Fruit fly (Drosophila melanogaster) whole organism, embryonic: Measurements from ENCODE around the gene Ssu72.

Experiments
- Atf3 ChIP-seq: fragments of 200-800 bp; sonication (Bioruptor generic); optimal IDR thresholded peaks from 3 replicates; lab custom pipeline; 2016; ENCODE audit warnings: missing biosample characterization, missing genetic modification characterization
- Bgb ChIP-seq: fragments of 200-800 bp; sonication (Bioruptor generic); IDR thresholded peaks from 2 replicates; pipeline ENCODE4 v1.3.6; 2022; ENCODE audit warnings: missing biosample characterization, missing genetic modification characterization; ENCODE audit not compliant: partially characterized antibody
- CG1024 ChIP-seq: fragments of 200-800 bp; sonication (Bioruptor generic); IDR thresholded peaks from 2 replicates; pipeline ENCODE4 v1.3.6; 2022; ENCODE audit warnings: missing biosample characterization, missing genetic modification characterization
- CG11504 ChIP-seq: fragments of 200-800 bp; sonication (Bioruptor generic); optimal IDR thresholded peaks from 3 replicates; lab custom pipeline; 2019; ENCODE audit warnings: missing biosample characterization, mild to moderate bottlenecking, missing genetic modification characterization, moderate library complexity
- CG12659 ChIP-seq: fragments of 200-800 bp; sonication (Bioruptor generic); optimal IDR thresholded peaks from 3 replicates; lab custom pipeline; 2017; ENCODE audit warnings: mild to moderate bottlenecking, missing biosample characterization, missing genetic modification reagents, missing genetic modification characterization
- CG13287 ChIP-seq: fragments of 200-800 bp; sonication (Bioruptor generic); IDR thresholded peaks from 2 replicates; pipeline ENCODE4 v1.3.6; 2022; ENCODE audit warnings: missing biosample characterization, missing genetic modification characterization; ENCODE audit not compliant: partially characterized antibody
- CG13624 ChIP-seq: fragments of 200-800 bp; sonication (Bioruptor generic); optimal IDR thresholded peaks from 2 replicates; lab custom pipeline; 2016; ENCODE audit warnings: missing biosample characterization, missing genetic modification characterization
- CG15696 ChIP-seq: fragments of 200-800 bp; sonication (Bioruptor generic); optimal IDR thresholded peaks from 2 replicates; lab custom pipeline; 2019; ENCODE audit warnings: missing biosample characterization, mild to moderate bottlenecking, missing genetic modification characterization, moderate library complexity
- CG1603 ChIP-seq: fragments of 200-800 bp; sonication (Bioruptor generic); optimal IDR thresholded peaks from 2 replicates; lab custom pipeline; 2019; ENCODE audit warnings: missing biosample characterization, mild to moderate bottlenecking, missing genetic modification characterization, moderate library complexity
- CG18262 ChIP-seq: fragments of 200-800 bp; optimal IDR thresholded peaks from 3 replicates; lab custom pipeline; 2019; ENCODE audit warnings: missing biosample characterization, mild to moderate bottlenecking, missing genetic modification characterization, moderate library complexity
- CG1832 ChIP-seq: fragments of 200-800 bp; sonication (Bioruptor generic); optimal IDR thresholded peaks from 2 replicates; lab custom pipeline; 2017; ENCODE audit warnings: missing biosample characterization, mild to moderate bottlenecking, missing genetic modification characterization, inconsistent platforms
- CG42726 ChIP-seq: fragments of 200-800 bp; sonication (Bioruptor generic); IDR thresholded peaks from 2 replicates; pipeline ENCODE4 v1.3.6; 2022; ENCODE audit warnings: missing biosample characterization, missing genetic modification characterization; ENCODE audit not compliant: partially characterized antibody
- CG4820 ChIP-seq: fragments of 200-800 bp; sonication (Bioruptor generic); optimal IDR thresholded peaks from 3 replicates; lab custom pipeline; 2016; ENCODE audit warnings: missing biosample characterization, missing genetic modification characterization
- CG6175 ChIP-seq: fragments of 200-800 bp; sonication (Bioruptor generic); IDR thresholded peaks from 3 replicates; pipeline ENCODE4 v1.3.6; 2022; ENCODE audit warnings: missing biosample characterization, missing genetic modification characterization
- CG7786 ChIP-seq: fragments of 200-800 bp; sonication (Bioruptor generic); optimal IDR thresholded peaks from 2 replicates; lab custom pipeline; 2016; ENCODE audit warnings: missing biosample characterization, missing genetic modification characterization
- CG8089 ChIP-seq: fragments of 200-800 bp; sonication (Bioruptor generic); optimal IDR thresholded peaks from 3 replicates; lab custom pipeline; 2016; ENCODE audit warnings: missing biosample characterization, missing genetic modification characterization
- CG8388 ChIP-seq: fragments of 200-800 bp; sonication (Bioruptor generic); optimal IDR thresholded peaks from 2 replicates; lab custom pipeline; 2019; ENCODE audit warnings: missing biosample characterization, mild to moderate bottlenecking, missing genetic modification characterization, moderate library complexity
- CG9797 ChIP-seq: fragments of 200-800 bp; sonication (Bioruptor generic); optimal IDR thresholded peaks from 3 replicates; lab custom pipeline; 2018; ENCODE audit warnings: missing biosample characterization, mild to moderate bottlenecking, missing genetic modification characterization
- Dbx ChIP-seq: fragments of 200-800 bp; sonication (Bioruptor generic); IDR thresholded peaks from 3 replicates; pipeline ENCODE4 v1.3.6; 2022; ENCODE audit warnings: missing biosample characterization, missing genetic modification characterization
- Dll ChIP-seq: fragments of 200-800 bp; sonication (Bioruptor generic); IDR thresholded peaks from 4 replicates; pipeline ENCODE4 v1.3.6; 2022; ENCODE audit warnings: missing biosample characterization, missing genetic modification characterization; ENCODE audit not compliant: partially characterized antibody
- Dp ChIP-seq: fragments of 200-800 bp; sonication (Bioruptor generic); optimal IDR thresholded peaks from 2 replicates; lab custom pipeline; 2018; ENCODE audit warnings: missing biosample characterization, mild to moderate bottlenecking, missing genetic modification characterization, moderate library complexity
- HLHmδ ChIP-seq: fragments of 200-800 bp; sonication (Bioruptor generic); optimal IDR thresholded peaks from 2 replicates; lab custom pipeline; 2018; ENCODE audit warnings: missing biosample characterization, mild to moderate bottlenecking, missing genetic modification characterization, moderate library complexity
- HmgZ ChIP-seq: fragments of 200-800 bp; sonication (Bioruptor generic); optimal IDR thresholded peaks from 2 replicates; lab custom pipeline; 2018; ENCODE audit warnings: missing biosample characterization, mild to moderate bottlenecking, missing genetic modification characterization
- Hr3 ChIP-seq: fragments of 200-800 bp; sonication (Bioruptor generic); optimal IDR thresholded peaks from 3 replicates; lab custom pipeline; 2016; ENCODE audit warnings: missing biosample characterization, missing genetic modification characterization
- Med ChIP-seq: fragments of 200-800 bp; sonication (Bioruptor generic); peaks from one replicate; lab custom pipeline; 2016; ENCODE audit warnings: missing biosample characterization, missing genetic modification characterization, mild to moderate bottlenecking, inconsistent platforms, moderate library complexity
- Nf-YC ChIP-seq: fragments of 200-800 bp; optimal IDR thresholded peaks from 3 replicates; lab custom pipeline; 2019; ENCODE audit warnings: missing biosample characterization, mild to moderate bottlenecking, missing genetic modification characterization, moderate library complexity
- Sox102F ChIP-seq: fragments of 200-800 bp; sonication (Bioruptor generic); optimal IDR thresholded peaks from 2 replicates; lab custom pipeline; 2018; ENCODE audit warnings: missing biosample characterization, mild to moderate bottlenecking, missing genetic modification characterization, moderate library complexity
- Trl ChIP-seq, 3 experiments: fragments of >200 bp in 2 of 3; fragments of 200-800 bp in 1 of 3; sonication (Bioruptor generic) in 1 of 3; optimal IDR thresholded peaks; 2 replicates in 1 of 3; 3 replicates in 2 of 3; lab custom pipeline; 2016 to 2017; ENCODE audit warnings: missing biosample characterization in 1 of 3, missing genetic modification characterization in 1 of 3
- cas ChIP-seq: fragments of 200-800 bp; sonication (Bioruptor generic); IDR thresholded peaks from 2 replicates; pipeline ENCODE4 v1.3.6; 2022; ENCODE audit warnings: missing biosample characterization, missing genetic modification characterization
- fd102C ChIP-seq: fragments of 200-800 bp; sonication (Bioruptor generic); optimal IDR thresholded peaks from 2 replicates; lab custom pipeline; 2018; ENCODE audit warnings: missing biosample characterization, mild to moderate bottlenecking, missing genetic modification characterization, moderate library complexity
- gcm ChIP-seq: fragments of 200-800 bp; sonication (Bioruptor generic); optimal IDR thresholded peaks from 2 replicates; lab custom pipeline; 2019; ENCODE audit warnings: missing biosample characterization, mild to moderate bottlenecking, missing genetic modification characterization, moderate library complexity
- lab ChIP-seq: fragments of 200-800 bp; sonication (Bioruptor generic); optimal IDR thresholded peaks from 3 replicates; lab custom pipeline; 2017; ENCODE audit warnings: missing biosample characterization, missing genetic modification characterization, mild to moderate bottlenecking, moderate library complexity, missing genetic modification reagents
- nmo ChIP-seq: fragments of 200-800 bp; sonication (Bioruptor generic); optimal IDR thresholded peaks from 2 replicates; lab custom pipeline; 2018; ENCODE audit warnings: missing biosample characterization, mild to moderate bottlenecking, missing genetic modification characterization, moderate library complexity
- nom ChIP-seq: fragments of 200-800 bp; sonication (Bioruptor generic); optimal IDR thresholded peaks from 2 replicates; lab custom pipeline; 2017; ENCODE audit warnings: missing biosample characterization, missing genetic modification characterization, mild to moderate bottlenecking, moderate library complexity, missing genetic modification reagents
- onecut ChIP-seq: fragments of 200-800 bp; sonication (Bioruptor generic); IDR thresholded peaks from 2 replicates; pipeline ENCODE4 v1.3.6; 2022; ENCODE audit warnings: missing biosample characterization, missing genetic modification characterization
- pum ChIP-seq: fragments of 200-800 bp; sonication (Bioruptor generic); optimal IDR thresholded peaks from 2 replicates; lab custom pipeline; 2016; ENCODE audit warnings: missing biosample characterization, missing genetic modification characterization
- ranshi ChIP-seq: fragments of 200-800 bp; sonication (Bioruptor generic); IDR thresholded peaks from 2 replicates; pipeline ENCODE4 v1.3.6; 2022; ENCODE audit warnings: missing biosample characterization, missing genetic modification characterization
- sd ChIP-seq: fragments of 200-800 bp; sonication (Bioruptor generic); optimal IDR thresholded peaks from 3 replicates; lab custom pipeline; 2018; ENCODE audit warnings: missing biosample characterization, mild to moderate bottlenecking, missing genetic modification characterization, moderate library complexity
- sens-2 ChIP-seq: fragments of 200-800 bp; sonication (Bioruptor generic); IDR thresholded peaks from 2 replicates; pipeline ENCODE4 v1.3.6; 2022; ENCODE audit warnings: missing biosample characterization, missing genetic modification characterization
- sob ChIP-seq: fragments of 200-800 bp; sonication (Bioruptor generic); IDR thresholded peaks from 2 replicates; pipeline ENCODE4 v1.3.6; 2022; ENCODE audit warnings: missing biosample characterization, missing genetic modification characterization
- ssp ChIP-seq: fragments of 200-800 bp; sonication (Bioruptor generic); IDR thresholded peaks from 2 replicates; pipeline ENCODE4 v1.3.6; 2022; ENCODE audit warnings: missing biosample characterization, missing genetic modification characterization
- trem ChIP-seq: fragments of 200-800 bp; optimal IDR thresholded peaks from 3 replicates; lab custom pipeline; 2019; ENCODE audit warnings: missing biosample characterization, mild to moderate bottlenecking, missing genetic modification characterization, moderate library complexity
- twi ChIP-seq: fragments of 200-800 bp; optimal IDR thresholded peaks from 2 replicates; lab custom pipeline; 2019; ENCODE audit warnings: missing biosample characterization, mild to moderate bottlenecking, missing genetic modification characterization, moderate library complexity
- unc-4 ChIP-seq: fragments of 200-800 bp; sonication (Bioruptor generic); IDR thresholded peaks from 2 replicates; pipeline ENCODE4 v1.3.6; 2022; ENCODE audit warnings: missing biosample characterization, missing genetic modification characterization; ENCODE audit not compliant: partially characterized antibody
- yki ChIP-seq: fragments of >200 bp; optimal IDR thresholded peaks from 3 replicates; lab custom pipeline; 2018
- zfh1 ChIP-seq: fragments of 200-800 bp; sonication (Bioruptor generic); IDR thresholded peaks from 3 replicates; pipeline ENCODE4 v1.3.6; 2022; ENCODE audit warnings: missing biosample characterization, missing genetic modification characterization

Gene Ssu72

dm6 chrX:19662583-19663195 is 1.7 kb upstream of the Ssu72 start (continued):
- TF ChIP-seq Atf3 (GFP tag; lab: Kevin White, UChicago), result no peak
- TF ChIP-seq sob (GFP tag; lab: Robert Waterston, UW), result 0 out of 2 replicates have a peak, but pooled peaks have one; percentile 33
- TF ChIP-seq CG8089, result no peak
- TF ChIP-seq Dbx (GFP tag; lab: Robert Waterston, UW), result 0 out of 3 replicates have a peak, but pooled peaks have one; percentile 29
- TF ChIP-seq CG1832, result peak; percentile 69
- peak; percentile 85 for TF ChIP-seq HLHmδ (GFP tag; lab: Kevin White, UChicago)
- TF ChIP-seq Dll (GFP tag; lab: Robert Waterston, UW), result 0 out of 4 replicates have a peak, but pooled peaks have one; percentile 18
- no peak for TF ChIP-seq sens-2 (GFP tag; lab: Robert Waterston, UW)
- TF ChIP-seq Bgb (GFP tag; lab: Robert Waterston, UW), result peak; percentile 32; the same call in 1 of the 2 replicates
- no peak for TF ChIP-seq CG42726 (GFP tag; lab: Robert Waterston, UW)
- 0 out of 2 replicates have a peak, but pooled peaks have one; percentile 9 for TF ChIP-seq onecut (GFP tag; lab: Robert Waterston, UW)
- peak; percentile 48; the same call in 1 of the 3 replicates for TF ChIP-seq CG6175 (GFP tag; lab: Robert Waterston, UW)
- TF ChIP-seq twi (tag; lab: Kevin White, UChicago), result no peak
- no peak for TF ChIP-seq zfh1 (GFP tag; lab: Robert Waterston, UW)
- TF ChIP-seq CG13287, result peak; percentile 35; the same call in 1 of the 2 replicates
- TF ChIP-seq HmgZ (tag; lab: Kevin White, UChicago), result peak; percentile 3
- peak; percentile 29 for TF ChIP-seq nom (GFP tag; lab: Kevin White, UChicago)
- no peak for TF ChIP-seq gcm
- TF ChIP-seq nmo (GFP tag; lab: Kevin White, UChicago), result no peak
- TF ChIP-seq CG13624, result peak; percentile 18
- TF ChIP-seq Trl (optimal IDR thresholded peaks at IDR 0.05; lab: Kevin White, UChicago), result peak; percentile 74 to 83
- TF ChIP-seq Trl (GFP tag; optimal IDR thresholded peaks at IDR 0.05; lab: Kevin White, UChicago), result no peak
- TF ChIP-seq fd102C (GFP tag; lab: Kevin White, UChicago), result no peak
- TF ChIP-seq unc-4 (GFP tag; lab: Robert Waterston, UW), result peak; percentile 40; the same call in 1 of the 2 replicates
- TF ChIP-seq, all 482 proteins: peak for 36

- peak; percentile 70 for TF ChIP-seq nmo (GFP tag; lab: Kevin White, UChicago)
- peak; percentile 31 for TF ChIP-seq pum (GFP tag; lab: Kevin White, UChicago)
- TF ChIP-seq CG11504 (tag; lab: Kevin White, UChicago), result peak; percentile 53
- no peak for TF ChIP-seq yki
- TF ChIP-seq Hr3 (GFP tag; lab: Kevin White, UChicago), result peak; percentile 25
- peak; percentile 82 for TF ChIP-seq CG18262 (tag; lab: Kevin White, UChicago)
- TF ChIP-seq trem (tag; lab: Kevin White, UChicago), result peak; percentile 17
- TF ChIP-seq CG9797 (GFP tag; lab: Kevin White, UChicago), result no peak
- TF ChIP-seq Dp (GFP tag; lab: Kevin White, UChicago), result no peak
- TF ChIP-seq CG1024, result no peak
- TF ChIP-seq cas, result no peak
- peak; percentile 16 for TF ChIP-seq CG4820
- no peak for TF ChIP-seq CG1603 (tag; lab: Kevin White, UChicago)
- TF ChIP-seq Med (GFP tag; lab: Kevin White, UChicago), result peak; percentile 64
- TF ChIP-seq nom (GFP tag; lab: Kevin White, UChicago), result no peak
- TF ChIP-seq lab (GFP tag; lab: Kevin White, UChicago), result peak; percentile 50
- peak; percentile 95 for TF ChIP-seq sd (tag; lab: Kevin White, UChicago)
- TF ChIP-seq CG8388 (GFP tag; lab: Kevin White, UChicago), result peak; percentile 39
- no peak for TF ChIP-seq Sox102F (GFP tag; lab: Kevin White, UChicago)
- TF ChIP-seq Dll (GFP tag; lab: Robert Waterston, UW), result no peak
- no peak for TF ChIP-seq ssp
- peak; percentile 61 for TF ChIP-seq CG15696
- TF ChIP-seq Nf-YC (tag; lab: Kevin White, UChicago), result peak; percentile 62
- no peak for TF ChIP-seq CG7786 (GFP tag; lab: Kevin White, UChicago)
- TF ChIP-seq ranshi (GFP tag; lab: Robert Waterston, UW), result 0 out of 2 replicates have a peak, but pooled peaks have one; percentile 28
- TF ChIP-seq CG12659 (GFP tag; lab: Kevin White, UChicago), result peak; percentile 67
These were observed 1.0 kb upstream of the Ssu72 start for dm6 chrX:19663196-19663858.
